Fruit fly (Drosophila melanogaster) whole organism, embryonic: ENCODE measurements around the gene side-III.
A peak's percentile ranks its signal among the peaks of the same experiment; 100 is the strongest.

ENCODE experiments used
- Antp ChIP-seq: fragments of 200-800 bp; sonication (Bioruptor generic); optimal IDR thresholded peaks from 3 replicates; lab custom pipeline; 2016; ENCODE audit warnings: missing biosample characterization, missing genetic modification characterization
- BEAF-32 ChIP-seq: fragments of 200-800 bp; sonication (Bioruptor generic); optimal IDR thresholded peaks from 3 replicates; lab custom pipeline; 2017; ENCODE audit warnings: missing biosample characterization, missing genetic modification characterization, mild to moderate bottlenecking, moderate library complexity, missing genetic modification reagents
- Bdp1 ChIP-seq: fragments of 200-800 bp; sonication (Bioruptor generic); optimal IDR thresholded peaks from 3 replicates; lab custom pipeline; 2016; ENCODE audit warnings: missing biosample characterization, missing genetic modification characterization
- CG10209 ChIP-seq: fragments of 200-800 bp; sonication (Bioruptor generic); optimal IDR thresholded peaks from 3 replicates; lab custom pipeline; 2017; ENCODE audit warnings: missing biosample characterization, mild to moderate bottlenecking, missing genetic modification characterization, missing genetic modification reagents
- CG10654 ChIP-seq: fragments of 200-800 bp; sonication (Bioruptor generic); optimal IDR thresholded peaks from 2 replicates; lab custom pipeline; 2016; ENCODE audit warnings: missing biosample characterization, missing genetic modification characterization
- CG11723 ChIP-seq: fragments of 200-800 bp; sonication (Bioruptor generic); optimal IDR thresholded peaks from 2 replicates; lab custom pipeline; 2017; ENCODE audit warnings: missing biosample characterization, mild to moderate bottlenecking, missing genetic modification characterization
- CG13287 ChIP-seq: fragments of 200-800 bp; sonication (Bioruptor generic); IDR thresholded peaks from 2 replicates; pipeline ENCODE4 v1.3.6; 2022; ENCODE audit warnings: missing biosample characterization, missing genetic modification characterization; ENCODE audit not compliant: partially characterized antibody
- CG14441 ChIP-seq: fragments of 200-800 bp; sonication (Bioruptor generic); IDR thresholded peaks from 2 replicates; pipeline ENCODE4 v1.3.6; 2022; ENCODE audit warnings: missing biosample characterization, missing genetic modification characterization
- CG15073 ChIP-seq: fragments of 200-800 bp; sonication (Bioruptor generic); optimal IDR thresholded peaks from 2 replicates; lab custom pipeline; 2016; ENCODE audit warnings: missing biosample characterization, missing genetic modification characterization
- CG16863 ChIP-seq: fragments of 200-800 bp; sonication (Bioruptor generic); optimal IDR thresholded peaks from 3 replicates; lab custom pipeline; 2016; ENCODE audit warnings: missing biosample characterization, missing genetic modification characterization
- CG17359 ChIP-seq: fragments of 200-800 bp; sonication (Bioruptor generic); optimal IDR thresholded peaks from 3 replicates; lab custom pipeline; 2018; ENCODE audit warnings: missing biosample characterization, mild to moderate bottlenecking, missing genetic modification characterization, moderate library complexity
- CG17612 ChIP-seq: fragments of 200-800 bp; sonication (Bioruptor generic); IDR thresholded peaks from 2 replicates; pipeline ENCODE4 v1.3.6; 2022; ENCODE audit warnings: missing biosample characterization, missing genetic modification characterization
- CG2120 ChIP-seq: fragments of 200-800 bp; sonication (Bioruptor generic); optimal IDR thresholded peaks from 3 replicates; lab custom pipeline; 2016; ENCODE audit warnings: missing biosample characterization, missing genetic modification characterization
- CG2889 ChIP-seq: fragments of 200-800 bp; sonication (Bioruptor generic); IDR thresholded peaks from 3 replicates; pipeline ENCODE4 v1.3.6; 2022; ENCODE audit warnings: missing biosample characterization, missing genetic modification characterization
- CG34224 ChIP-seq: fragments of 200-800 bp; sonication (Bioruptor generic); IDR thresholded peaks from 3 replicates; pipeline ENCODE4 v1.3.6; 2022; ENCODE audit warnings: missing biosample characterization, missing genetic modification characterization; ENCODE audit not compliant: partially characterized antibody
- CG4730 ChIP-seq: fragments of 200-800 bp; sonication (Bioruptor generic); IDR thresholded peaks from 2 replicates; pipeline ENCODE4 v1.3.6; 2022; ENCODE audit warnings: missing biosample characterization, missing genetic modification characterization
- CG7271 ChIP-seq: fragments of 200-800 bp; sonication (Bioruptor generic); optimal IDR thresholded peaks from 2 replicates; lab custom pipeline; 2018; ENCODE audit warnings: missing biosample characterization, mild to moderate bottlenecking, missing genetic modification characterization, moderate library complexity
- CG8359 ChIP-seq: fragments of 200-800 bp; sonication (Bioruptor generic); optimal IDR thresholded peaks from 2 replicates; lab custom pipeline; 2017; ENCODE audit warnings: missing biosample characterization, mild to moderate bottlenecking, missing genetic modification characterization, borderline replicate concordance
- CG9609 ChIP-seq: fragments of 200-800 bp; sonication (Bioruptor generic); optimal IDR thresholded peaks from 3 replicates; lab custom pipeline; 2016; ENCODE audit warnings: missing biosample characterization, missing genetic modification characterization
- CG9932 ChIP-seq: fragments of 200-800 bp; sonication (Bioruptor generic); IDR thresholded peaks from 2 replicates; pipeline ENCODE4 v1.3.6; 2022; ENCODE audit warnings: missing biosample characterization, missing genetic modification characterization
- CHES-1-like ChIP-seq: fragments of 200-800 bp; sonication (Bioruptor generic); optimal IDR thresholded peaks from 2 replicates; lab custom pipeline; 2016; ENCODE audit warnings: missing biosample characterization, missing genetic modification characterization
- CoRest ChIP-seq: fragments of 200-800 bp; sonication (Bioruptor generic); optimal IDR thresholded peaks from 3 replicates; lab custom pipeline; 2018; ENCODE audit warnings: missing biosample characterization, mild to moderate bottlenecking, missing genetic modification characterization, moderate library complexity
- D ChIP-seq, 2 experiments: fragments of 200-800 bp in 1 of 2; fragments of >200 bp in 1 of 2; sonication (Bioruptor generic) in 1 of 2; optimal IDR thresholded peaks; 2 replicates in 1 of 2; 3 replicates in 1 of 2; lab custom pipeline; 2017; ENCODE audit warnings: mild to moderate bottlenecking in 1 of 2, missing biosample characterization in 1 of 2, missing genetic modification characterization in 1 of 2, missing genetic modification reagents in 1 of 2
- HmgZ ChIP-seq: fragments of 200-800 bp; sonication (Bioruptor generic); optimal IDR thresholded peaks from 2 replicates; lab custom pipeline; 2018; ENCODE audit warnings: missing biosample characterization, mild to moderate bottlenecking, missing genetic modification characterization
- Hr3 ChIP-seq: fragments of 200-800 bp; sonication (Bioruptor generic); optimal IDR thresholded peaks from 3 replicates; lab custom pipeline; 2016; ENCODE audit warnings: missing biosample characterization, missing genetic modification characterization
- Hr51 ChIP-seq, 2 experiments: fragments of 200-800 bp; sonication (Bioruptor generic); optimal IDR thresholded peaks; 2 replicates in 1 of 2; 3 replicates in 1 of 2; lab custom pipeline; 2016 to 2018; ENCODE audit warnings: missing biosample characterization in 2 of 2, missing genetic modification characterization in 2 of 2, mild to moderate bottlenecking in 1 of 2, moderate library complexity in 1 of 2
- MTF-1 ChIP-seq: fragments of 200-800 bp; sonication (Bioruptor generic); optimal IDR thresholded peaks from 2 replicates; lab custom pipeline; 2018; ENCODE audit warnings: missing biosample characterization, mild to moderate bottlenecking, missing genetic modification characterization, borderline replicate concordance
- Rfx ChIP-seq: fragments of 200-800 bp; sonication (Bioruptor generic); IDR thresholded peaks from 2 replicates; pipeline ENCODE4 v1.3.6; 2022; ENCODE audit warnings: missing biosample characterization, missing genetic modification characterization
- Sry-β ChIP-seq: fragments of 200-800 bp; sonication (Bioruptor generic); optimal IDR thresholded peaks from 2 replicates; lab custom pipeline; 2018; ENCODE audit warnings: missing biosample characterization, mild to moderate bottlenecking, missing genetic modification characterization, moderate library complexity
- Ssrp ChIP-seq: fragments of 200-800 bp; sonication (Bioruptor generic); optimal IDR thresholded peaks from 2 replicates; lab custom pipeline; 2018; ENCODE audit warnings: missing biosample characterization, mild to moderate bottlenecking, missing genetic modification characterization, moderate library complexity
- Trl ChIP-seq, 3 experiments: fragments of >200 bp in 2 of 3; fragments of 200-800 bp in 1 of 3; sonication (Bioruptor generic) in 1 of 3; optimal IDR thresholded peaks; 2 replicates in 1 of 3; 3 replicates in 2 of 3; lab custom pipeline; 2016 to 2017; ENCODE audit warnings: missing biosample characterization in 1 of 3, missing genetic modification characterization in 1 of 3
- YL-1 ChIP-seq: fragments of 200-800 bp; sonication (Bioruptor generic); optimal IDR thresholded peaks from 3 replicates; lab custom pipeline; 2017; ENCODE audit warnings: missing biosample characterization, mild to moderate bottlenecking, missing genetic modification characterization
- amos ChIP-seq: fragments of 200-800 bp; sonication (Bioruptor generic); IDR thresholded peaks from 2 replicates; pipeline ENCODE4 v1.3.6; 2022; ENCODE audit warnings: missing biosample characterization, missing genetic modification characterization; ENCODE audit not compliant: partially characterized antibody
- az2 ChIP-seq: fragments of 200-800 bp; sonication (Bioruptor generic); optimal IDR thresholded peaks from 3 replicates; lab custom pipeline; 2016; ENCODE audit warnings: missing biosample characterization, missing genetic modification characterization
- chn ChIP-seq: fragments of 200-800 bp; sonication (Bioruptor generic); optimal IDR thresholded peaks from 2 replicates; lab custom pipeline; 2016; ENCODE audit warnings: missing biosample characterization, missing genetic modification characterization
- crp ChIP-seq, 2 experiments: fragments of 200-800 bp; sonication (Bioruptor generic); optimal IDR thresholded peaks; 2 replicates in 1 of 2; 3 replicates in 1 of 2; lab custom pipeline; 2017; ENCODE audit warnings: missing biosample characterization in 2 of 2, missing genetic modification characterization in 2 of 2, mild to moderate bottlenecking in 1 of 2, moderate library complexity in 1 of 2
- dmrt11E ChIP-seq: fragments of 200-800 bp; sonication (Bioruptor generic); optimal IDR thresholded peaks from 3 replicates; lab custom pipeline; 2018; ENCODE audit warnings: missing biosample characterization, mild to moderate bottlenecking, missing genetic modification characterization, moderate library complexity
- ems ChIP-seq: fragments of 200-800 bp; sonication (Bioruptor generic); optimal IDR thresholded peaks from 3 replicates; lab custom pipeline; 2016; ENCODE audit warnings: missing biosample characterization, missing genetic modification characterization
- fru ChIP-seq: fragments of >200 bp; optimal IDR thresholded peaks from 2 replicates; lab custom pipeline; 2017
- gcm ChIP-seq: fragments of 200-800 bp; sonication (Bioruptor generic); optimal IDR thresholded peaks from 2 replicates; lab custom pipeline; 2019; ENCODE audit warnings: missing biosample characterization, mild to moderate bottlenecking, missing genetic modification characterization, moderate library complexity
- gfzf ChIP-seq: fragments of 200-800 bp; sonication (Bioruptor generic); optimal IDR thresholded peaks from 2 replicates; lab custom pipeline; 2016; ENCODE audit warnings: missing biosample characterization, mild to moderate bottlenecking, missing genetic modification characterization, moderate library complexity
- hth ChIP-seq: fragments of >200 bp; optimal IDR thresholded peaks from 2 replicates; lab custom pipeline; 2017; ENCODE audit warnings: inconsistent platforms
- jumu ChIP-seq: fragments of 200-800 bp; sonication (Bioruptor generic); optimal IDR thresholded peaks from 3 replicates; lab custom pipeline; 2016; ENCODE audit warnings: missing biosample characterization, missing genetic modification characterization
- kni ChIP-seq: fragments of 200-800 bp; sonication (Bioruptor generic); optimal IDR thresholded peaks from 3 replicates; lab custom pipeline; 2017; ENCODE audit warnings: mild to moderate bottlenecking, missing biosample characterization, missing genetic modification reagents, missing genetic modification characterization
- phol ChIP-seq: fragments of 200-800 bp; sonication (Bioruptor generic); optimal IDR thresholded peaks from 3 replicates; lab custom pipeline; 2018; ENCODE audit warnings: missing biosample characterization, mild to moderate bottlenecking, missing genetic modification characterization, moderate library complexity
- prd ChIP-seq, 3 experiments: fragments of >200 bp in 2 of 3; fragments of 200-800 bp in 1 of 3; sonication (Bioruptor generic) in 1 of 3; optimal IDR thresholded peaks in 2 of 3; IDR thresholded peaks in 1 of 3; 2 replicates in 2 of 3; 3 replicates in 1 of 3; pipeline versions ENCODE4 v1.3.6 to Lab custom; 2017 to 2022; ENCODE audit warnings: missing biosample characterization in 1 of 3, missing genetic modification characterization in 1 of 3
- pros ChIP-seq: fragments of 200-800 bp; sonication (Bioruptor generic); optimal IDR thresholded peaks from 3 replicates; lab custom pipeline; 2019; ENCODE audit warnings: missing biosample characterization, mild to moderate bottlenecking, missing genetic modification characterization, moderate library complexity
- slp2 ChIP-seq: fragments of 200-800 bp; sonication (Bioruptor generic); optimal IDR thresholded peaks from 2 replicates; lab custom pipeline; 2016; ENCODE audit warnings: missing biosample characterization, missing genetic modification characterization
- zfh2 ChIP-seq: fragments of 200-800 bp; sonication (Bioruptor generic); optimal IDR thresholded peaks from 2 replicates; lab custom pipeline; 2016; ENCODE audit warnings: missing biosample characterization, missing genetic modification characterization

side-III gene

DNA sequence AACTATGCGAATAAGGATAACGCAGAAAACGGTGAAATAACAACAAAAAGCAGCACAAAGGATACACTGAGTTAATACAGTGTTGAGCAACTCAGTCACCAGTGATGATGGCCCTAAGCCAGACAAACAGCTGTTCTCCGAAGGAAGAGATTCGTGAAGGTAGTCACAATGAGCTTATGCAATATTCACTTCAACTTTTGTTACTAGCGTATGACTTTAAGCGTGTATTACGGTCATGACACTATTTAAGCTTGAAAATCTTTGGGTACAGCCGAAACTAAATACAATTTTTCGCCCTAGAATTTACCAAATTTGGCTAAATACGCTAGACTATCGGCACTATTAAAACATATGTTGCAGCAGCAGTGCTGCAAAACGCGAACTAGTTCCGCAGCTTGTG, 103.1 kb downstream of the side-III start, which contains the start of the genes disp and ECSIT (continued):
- TF ChIP-seq az2 (GFP tag; lab: Kevin White, UChicago) (no peak), CG16863 (no peak), CG9932 (GFP tag; lab: Robert Waterston, UW) (peak; percentile 31), MTF-1 (GFP tag; lab: Kevin White, UChicago) (no peak), CG10209 (GFP tag; lab: Kevin White, UChicago) (peak; percentile 38), chn (GFP tag; lab: Kevin White, UChicago) (peak; percentile 8), gcm (no peak), slp2 (GFP tag; lab: Kevin White, UChicago) (peak; percentile 14), gfzf (GFP tag; lab: Kevin White, UChicago) (peak; percentile 9), pros (GFP tag; lab: Kevin White, UChicago) (no peak), CoRest (tag; lab: Kevin White, UChicago) (peak; percentile 59), ems (GFP tag; lab: Kevin White, UChicago) (peak; percentile 45), Sry-β (peak; percentile 98), CG2120 (GFP tag; lab: Kevin White, UChicago) (peak; percentile 59), CG13287 (GFP tag; lab: Robert Waterston, UW) (peak; percentile 33; the same call in 1 of the 2 replicates), fru (lab: Kevin White, UChicago) (no peak), CG10654 (GFP tag; lab: Kevin White, UChicago) (peak; percentile 20), Antp (GFP tag; lab: Kevin White, UChicago) (peak; percentile 8), zfh2 (GFP tag; lab: Kevin White, UChicago) (peak; percentile 57), CG8359 (GFP tag; lab: Kevin White, UChicago) (no peak), CG9609 (peak; percentile 40), D (optimal IDR thresholded peaks at IDR 0.05; lab: Kevin White, UChicago) (no peak), D (GFP tag; optimal IDR thresholded peaks at IDR 0.05; lab: Kevin White, UChicago) (no peak), phol (tag; lab: Kevin White, UChicago) (no peak), crp (GFP tag; optimal IDR thresholded peaks at IDR 0.05; lab: Kevin White, UChicago) (peak; percentile 98), YL-1 (GFP tag; lab: Kevin White, UChicago) (peak; percentile 52), jumu (peak; percentile 34), CG4730 (GFP tag; lab: Robert Waterston, UW) (no peak), prd (optimal IDR thresholded peaks at IDR 0.05; lab: Kevin White, UChicago) (no peak), prd (GFP tag; IDR thresholded peaks at IDR 0.05; lab: Robert Waterston, UW) (0 out of 3 replicates have a peak, but pooled peaks have one; percentile 24), kni (GFP tag; lab: Kevin White, UChicago) (no peak), HmgZ (peak; percentile 59), Bdp1 (GFP tag; lab: Kevin White, UChicago) (peak; percentile 19), amos (GFP tag; lab: Robert Waterston, UW) (no peak), Rfx (GFP tag; lab: Robert Waterston, UW) (peak; percentile 48), CG17359 (no peak), CG7271 (tag; lab: Kevin White, UChicago) (no peak), CG14441 (GFP tag; lab: Robert Waterston, UW) (no peak), CHES-1-like (GFP tag; lab: Kevin White, UChicago) (peak; percentile 27), hth (lab: Kevin White, UChicago) (no peak), CG15073 (GFP tag; lab: Kevin White, UChicago) (no peak), Ssrp (tag; lab: Kevin White, UChicago) (no peak), Hr51 (GFP tag; optimal IDR thresholded peaks at IDR 0.05; lab: Kevin White, UChicago) (no peak), dmrt11E (tag; lab: Kevin White, UChicago) (peak; percentile 38), Hr3 (GFP tag; lab: Kevin White, UChicago) (peak; percentile 22), CG34224 (GFP tag; lab: Robert Waterston, UW) (no peak), CG17612 (GFP tag; lab: Robert Waterston, UW) (no peak), Trl (optimal IDR thresholded peaks at IDR 0.05; lab: Kevin White, UChicago) (no peak), Trl (GFP tag; optimal IDR thresholded peaks at IDR 0.05; lab: Kevin White, UChicago) (peak; percentile 32), CG11723 (GFP tag; lab: Kevin White, UChicago) (no peak), BEAF-32 (GFP tag; lab: Kevin White, UChicago) (peak; percentile 47), CG2889 (GFP tag; lab: Robert Waterston, UW) (no peak)
